Fruit fly (Drosophila melanogaster): Measurements from ENCODE around the gene ymp.

DNA sequence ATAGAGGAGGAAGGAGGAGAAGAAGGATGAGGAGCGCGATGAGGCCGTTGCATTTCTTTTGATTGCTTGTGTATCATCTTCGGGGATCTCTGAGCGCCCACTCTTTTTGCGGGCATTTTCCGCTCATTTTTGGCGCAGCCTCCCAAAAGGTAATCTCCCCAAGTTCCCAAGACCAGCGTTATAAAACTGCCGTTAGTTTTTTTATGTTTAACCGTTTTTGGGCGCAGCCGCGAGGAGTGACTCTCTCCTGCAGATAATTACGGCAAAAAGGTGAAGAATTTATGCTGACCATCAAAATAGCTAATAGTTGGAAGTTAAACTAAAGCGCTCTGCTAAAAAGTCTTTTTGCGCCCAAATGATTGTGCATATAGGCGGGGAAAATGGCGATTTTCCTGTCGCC lies 29.5 kb upstream of the ymp start:
- TF ChIP-seq lola (GFP tag; optimal IDR thresholded peaks at IDR 0.05) (no peak), brk (GFP tag; optimal IDR thresholded peaks at IDR 0.05) (no peak), CG9705 (GFP tag; optimal IDR thresholded peaks at IDR 0.05) (no peak), CG32264 (GFP tag; optimal IDR thresholded peaks at IDR 0.05) (no peak), br (GFP tag; optimal IDR thresholded peaks at IDR 0.05) (no peak), ey (GFP tag; optimal IDR thresholded peaks at IDR 0.05) (no peak), Hr83 (GFP tag; optimal IDR thresholded peaks at IDR 0.05; ENCODE audit: poor library complexity, severe bottlenecking) (no peak), Dfd (GFP tag; optimal IDR thresholded peaks at IDR 0.05) (no peak), fru (GFP tag; optimal IDR thresholded peaks at IDR 0.05) (no peak), Myc (optimal IDR thresholded peaks at IDR 0.05) (no peak), Hnf4 (GFP tag; optimal IDR thresholded peaks at IDR 0.05) (no peak), HLH106 (tag; optimal IDR thresholded peaks at IDR 0.05) (no peak), sage (GFP tag; optimal IDR thresholded peaks at IDR 0.05) (no peak)
